Worm (Caenorhabditis elegans): ENCODE measurements around the gene lpr-2.

DNA sequence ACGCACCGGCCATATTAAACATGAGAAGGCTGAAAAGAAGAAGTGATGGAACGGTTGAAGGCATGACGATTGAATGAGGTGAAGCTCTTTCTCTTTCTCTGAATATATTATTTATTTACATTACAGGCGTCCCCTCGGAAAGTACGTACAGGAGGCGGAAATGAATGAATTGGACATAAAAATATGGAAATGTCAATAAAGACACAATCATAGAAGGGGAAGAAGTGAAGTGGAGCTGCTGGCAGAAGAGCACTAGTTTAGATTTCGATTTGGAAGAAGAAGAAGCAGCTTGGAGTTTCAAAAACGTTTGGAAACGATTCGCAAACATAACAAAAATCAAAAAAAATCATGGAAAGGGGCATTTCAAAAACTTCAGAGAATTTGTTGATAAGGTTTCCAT is 25.0 kb downstream of the lpr-2 start, which contains the start of gene H01G02.1:
- TF ChIP-seq skn-1 (tag; optimal IDR thresholded peaks at IDR 0.05) (no peak), ceh-90 (tag; optimal IDR thresholded peaks at IDR 0.05) (no peak), hlh-4 (tag; optimal IDR thresholded peaks at IDR 0.05) (no peak), nhr-28 (tag; optimal IDR thresholded peaks at IDR 0.05) (no peak), xbp-1 (tag; optimal IDR thresholded peaks at IDR 0.05) (no peak), elt-3 (tag; optimal IDR thresholded peaks at IDR 0.05) (no peak), nhr-11 (tag; optimal IDR thresholded peaks at IDR 0.05) (no peak), fkh-10 (GFP tag; optimal IDR thresholded peaks at IDR 0.05) (no peak), nhr-76 (tag; optimal IDR thresholded peaks at IDR 0.05) (no peak), ceh-82 (tag; optimal IDR thresholded peaks at IDR 0.05) (no peak), egl-13 (tag; optimal IDR thresholded peaks at IDR 0.05) (no peak), tbx-2 (tag; optimal IDR thresholded peaks at IDR 0.05) (no peak)
